Fruit fly (Drosophila melanogaster): Measurements from ENCODE around the gene CG31286.

Gene CG31286

dm6 chr3R:6640932-6641331, at the start of gene CG31286:
Gene CG31286 (plus strand): TSS chr3R:6641232.
- TF ChIP-seq CG6808 (GFP tag; optimal IDR thresholded peaks at IDR 0.05) (no peak), dac (GFP tag; optimal IDR thresholded peaks at IDR 0.05) (no peak), CG3919 (GFP tag; optimal IDR thresholded peaks at IDR 0.05) (no peak), dsx (GFP tag; optimal IDR thresholded peaks at IDR 0.05; ENCODE audit: poor library complexity, severe bottlenecking) (no peak), Gug (GFP tag; IDR thresholded peaks at IDR 0.05) (no peak), achi (GFP tag; optimal IDR thresholded peaks at IDR 0.05) (no peak), topi (GFP tag; optimal IDR thresholded peaks at IDR 0.05) (no peak), Ets21C (GFP tag; optimal IDR thresholded peaks at IDR 0.05) (no peak), Smox (GFP tag; optimal IDR thresholded peaks at IDR 0.05) (no peak), CG11294 (GFP tag; IDR thresholded peaks at IDR 0.05) (no peak), fd59A (GFP tag; optimal IDR thresholded peaks at IDR 0.05) (no peak), lz (GFP tag; optimal IDR thresholded peaks at IDR 0.05) (no peak), spab (GFP tag; optimal IDR thresholded peaks at IDR 0.05) (no peak), Lpt (GFP tag; optimal IDR thresholded peaks at IDR 0.05) (no peak)

dm6 chr3R:6593068-6593567, 47.9 kb upstream of the CG31286 start, which contains the start of gene dpr11:
Gene dpr11 (minus strand): TSS chr3R:6593330.
- TF ChIP-seq net (GFP tag; optimal IDR thresholded peaks at IDR 0.05) = no peak
- TF ChIP-seq fkh (GFP tag; optimal IDR thresholded peaks at IDR 0.05) = no peak
- TF ChIP-seq CG4318 (GFP tag; optimal IDR thresholded peaks at IDR 0.05) = no peak
- no peak for TF ChIP-seq topi (GFP tag; optimal IDR thresholded peaks at IDR 0.05)
- no peak for TF ChIP-seq Sox14 (GFP tag; optimal IDR thresholded peaks at IDR 0.05)
- no peak for TF ChIP-seq vri (GFP tag; optimal IDR thresholded peaks at IDR 0.05)
- no peak for TF ChIP-seq CG11902 (GFP tag; optimal IDR thresholded peaks at IDR 0.05)
- TF ChIP-seq salr (GFP tag; optimal IDR thresholded peaks at IDR 0.05) = no peak
- no peak for TF ChIP-seq lz (GFP tag; optimal IDR thresholded peaks at IDR 0.05)
- no peak for TF ChIP-seq dsx (GFP tag; optimal IDR thresholded peaks at IDR 0.05; ENCODE audit: poor library complexity, severe bottlenecking)
- TF ChIP-seq CG16779 (tag; optimal IDR thresholded peaks at IDR 0.05) = no peak
- no peak for TF ChIP-seq CG6276 (GFP tag; optimal IDR thresholded peaks at IDR 0.05)
- no peak for TF ChIP-seq CG3032 (tag; optimal IDR thresholded peaks at IDR 0.05)
- no peak for TF ChIP-seq svp (GFP tag)
- no peak for TF ChIP-seq Eip93F (GFP tag; optimal IDR thresholded peaks at IDR 0.05)

dm6 chr3R:6597922-6598321, 43.1 kb upstream of the CG31286 start, which contains the start of gene CG1138:
Gene CG1138 (minus strand): TSS chr3R:6598022.
- TF ChIP-seq CG7368 (GFP tag; optimal IDR thresholded peaks at IDR 0.05) = no peak
- no peak for TF ChIP-seq pdm3 (GFP tag; optimal IDR thresholded peaks at IDR 0.05)
- TF ChIP-seq CG8319 (GFP tag; optimal IDR thresholded peaks at IDR 0.05) = no peak
- TF ChIP-seq Hr38 (GFP tag; optimal IDR thresholded peaks at IDR 0.05) = no peak
- TF ChIP-seq CG11294 (GFP tag; IDR thresholded peaks at IDR 0.05) = no peak
- TF ChIP-seq CG11762 (GFP tag; optimal IDR thresholded peaks at IDR 0.05; ENCODE audit: insufficient read depth) = no peak
- no peak for TF ChIP-seq Lpt (GFP tag; optimal IDR thresholded peaks at IDR 0.05)
- TF ChIP-seq Eip78C (GFP tag) = no peak
- no peak for TF ChIP-seq vri (GFP tag; optimal IDR thresholded peaks at IDR 0.05)

- TF ChIP-seq lz (GFP tag; optimal IDR thresholded peaks at IDR 0.05) (no peak), fkh (GFP tag; optimal IDR thresholded peaks at IDR 0.05) (no peak), dsx (GFP tag; optimal IDR thresholded peaks at IDR 0.05; ENCODE audit: poor library complexity, severe bottlenecking) (no peak), Ets21C (GFP tag; optimal IDR thresholded peaks at IDR 0.05) (no peak), CG31627 (GFP tag; optimal IDR thresholded peaks at IDR 0.05) (no peak), salr (GFP tag; optimal IDR thresholded peaks at IDR 0.05) (no peak), svp (GFP tag) (no peak), Sox14 (GFP tag; optimal IDR thresholded peaks at IDR 0.05) (no peak), acj6 (GFP tag; optimal IDR thresholded peaks at IDR 0.05) (no peak), esn (GFP tag; optimal IDR thresholded peaks at IDR 0.05) (no peak), achi (GFP tag; optimal IDR thresholded peaks at IDR 0.05) (no peak), Lpt (GFP tag; optimal IDR thresholded peaks at IDR 0.05) (no peak), Hr4 (GFP tag; optimal IDR thresholded peaks at IDR 0.05) (no peak), Eip75B (GFP tag; optimal IDR thresholded peaks at IDR 0.05) (no peak), CG6854 (GFP tag; optimal IDR thresholded peaks at IDR 0.05) (no peak), topi (GFP tag; optimal IDR thresholded peaks at IDR 0.05) (no peak), CG6792 (GFP tag; optimal IDR thresholded peaks at IDR 0.05) (no peak), CG15336 (GFP tag; IDR thresholded peaks at IDR 0.05) (no peak), dac (GFP tag; optimal IDR thresholded peaks at IDR 0.05) (no peak)
These were observed 40.1 kb upstream of the CG31286 start, which contains the start of gene CG31482 for dm6 chr3R:6600942-6601341. Gene CG31482 (plus strand): TSS chr3R:6601242.
